Worm (Caenorhabditis elegans): Measurements from ENCODE around the gene fum-1.

ce11 chrIII:7453653-7454124, 11.7 kb upstream of the fum-1 start, which contains the start of gene alh-12:
- TF ChIP-seq cebp-2 (GFP tag; IDR thresholded peaks at IDR 0.05) (no peak), unc-130 (GFP tag; optimal IDR thresholded peaks at IDR 0.05) (no peak), B0336.3 (GFP tag; IDR thresholded peaks at IDR 0.05) (no peak), akir-1 (GFP tag; optimal IDR thresholded peaks at IDR 0.05) (no peak), B0261.1 (tag; optimal IDR thresholded peaks at IDR 0.05) (no peak), Y95B8A.8 (GFP tag; IDR thresholded peaks at IDR 0.05) (no peak), him-1 (tag; optimal IDR thresholded peaks at IDR 0.05) (no peak), ztf-26 (tag; optimal IDR thresholded peaks at IDR 0.05) (no peak), chd-7 (tag; optimal IDR thresholded peaks at IDR 0.05) (no peak)

Data from whole organism, young adult.